Fruit fly (Drosophila melanogaster): ENCODE results near the gene CG15498.

- TF ChIP-seq psq (optimal IDR thresholded peaks at IDR 0.05) (peak; percentile 31), h (optimal IDR thresholded peaks at IDR 0.05) (no peak), ttk (optimal IDR thresholded peaks at IDR 0.05) (no peak)
Measured at dm6 chr3R:21613322-21613807, 44.4 kb upstream of the CG15498 start.
